Worm (Caenorhabditis elegans) whole organism, late embryonic: Measurements from ENCODE around the gene asna-1.

Source experiments
- C08G9.2 ChIP-seq: sonication (generic microtip); optimal IDR thresholded peaks from 2 replicates; lab custom pipeline; 2016; ENCODE audit warnings: mild to moderate bottlenecking, missing genetic modification characterization, moderate library complexity, missing compliant biosample characterization
- C38D4.7 ChIP-seq: fragments of 200-800 bp; sonication (Bioruptor generic); optimal IDR thresholded peaks from 2 replicates; lab custom pipeline; 2018; ENCODE audit warnings: mild to moderate bottlenecking, missing genetic modification characterization, moderate library complexity, missing compliant biosample characterization
- F13H6.1 ChIP-seq: sonication (generic microtip); optimal IDR thresholded peaks from 2 replicates; lab custom pipeline; 2016; ENCODE audit warnings: missing genetic modification characterization, missing compliant biosample characterization
- Y22D7AL.16 ChIP-seq: sonication (generic microtip); optimal IDR thresholded peaks from 2 replicates; lab custom pipeline; 2016; ENCODE audit warnings: missing genetic modification characterization, missing compliant biosample characterization
- ama-1 ChIP-seq: fragments of 150-350 bp; optimal IDR thresholded peaks from 2 replicates; lab custom pipeline; 2014
- ceh-18 ChIP-seq: sonication (generic microtip); optimal IDR thresholded peaks from 2 replicates; lab custom pipeline; 2016; ENCODE audit warnings: missing genetic modification characterization, missing compliant biosample characterization
- ceh-19 ChIP-seq: fragments of 200-800 bp; sonication (Bioruptor generic); optimal IDR thresholded peaks from 2 replicates; lab custom pipeline; 2018; ENCODE audit warnings: mild to moderate bottlenecking, missing genetic modification characterization, missing compliant biosample characterization
- ceh-22 ChIP-seq: sonication (generic microtip); optimal IDR thresholded peaks from 2 replicates; lab custom pipeline; 2017; ENCODE audit warnings: missing biosample characterization, missing genetic modification characterization
- ceh-34 ChIP-seq: sonication (generic microtip); optimal IDR thresholded peaks from 2 replicates; lab custom pipeline; 2016; ENCODE audit warnings: mild to moderate bottlenecking, missing genetic modification characterization, missing compliant biosample characterization
- ceh-45 ChIP-seq: fragments of 200-800 bp; sonication (Bioruptor generic); IDR thresholded peaks from 2 replicates; pipeline ENCODE4 v1.3.6; 2022; ENCODE audit warnings: missing genetic modification reagents, missing genetic modification characterization, missing compliant biosample characterization
- ceh-6 ChIP-seq: fragments of 200-800 bp; sonication (Bioruptor generic); optimal IDR thresholded peaks from 2 replicates; lab custom pipeline; 2018; ENCODE audit warnings: mild to moderate bottlenecking, missing genetic modification characterization, missing compliant biosample characterization
- ceh-9 ChIP-seq: sonication (generic microtip); optimal IDR thresholded peaks from 2 replicates; lab custom pipeline; 2016; ENCODE audit warnings: mild to moderate bottlenecking, missing genetic modification characterization, inconsistent platforms, missing compliant biosample characterization
- che-1 ChIP-seq: sonication (generic microtip); optimal IDR thresholded peaks from 2 replicates; lab custom pipeline; 2016; ENCODE audit warnings: mild to moderate bottlenecking, missing genetic modification characterization, missing compliant biosample characterization
- dmd-4 ChIP-seq: sonication (generic microtip); optimal IDR thresholded peaks from 2 replicates; lab custom pipeline; 2016; ENCODE audit warnings: borderline replicate concordance, missing genetic modification characterization, missing compliant biosample characterization
- dve-1 ChIP-seq: sonication (generic microtip); optimal IDR thresholded peaks from 2 replicates; lab custom pipeline; 2017; ENCODE audit warnings: antibody characterized with exemption, mild to moderate bottlenecking, missing genetic modification characterization, missing compliant biosample characterization
- elt-2 ChIP-seq: sonication (generic microtip); optimal IDR thresholded peaks from 2 replicates; lab custom pipeline; 2016; ENCODE audit warnings: missing genetic modification reagents, missing genetic modification characterization, missing compliant biosample characterization
- eyg-1 ChIP-seq: sonication (generic microtip); optimal IDR thresholded peaks from 2 replicates; lab custom pipeline; 2016; ENCODE audit warnings: missing genotype, missing genetic modification characterization, missing compliant biosample characterization
- fax-1 ChIP-seq: sonication (generic microtip); optimal IDR thresholded peaks from 2 replicates; lab custom pipeline; 2016; ENCODE audit warnings: missing genotype, missing genetic modification characterization, missing compliant biosample characterization
- gmeb-2 ChIP-seq: sonication (generic microtip); optimal IDR thresholded peaks from 2 replicates; lab custom pipeline; 2016; ENCODE audit warnings: missing genetic modification characterization, inconsistent platforms, missing compliant biosample characterization
- hlh-13 ChIP-seq: fragments of 200-800 bp; sonication (Bioruptor generic); optimal IDR thresholded peaks from 2 replicates; lab custom pipeline; 2018; ENCODE audit warnings: mild to moderate bottlenecking, missing genetic modification characterization, missing compliant biosample characterization
- hlh-15 ChIP-seq: sonication (generic microtip); optimal IDR thresholded peaks from 2 replicates; lab custom pipeline; 2016; ENCODE audit warnings: missing genetic modification characterization, missing compliant biosample characterization
- hlh-30 ChIP-seq: sonication (generic microtip); optimal IDR thresholded peaks from 2 replicates; lab custom pipeline; 2017; ENCODE audit warnings: antibody characterized with exemption, missing genetic modification characterization, missing compliant biosample characterization; ENCODE audit not compliant: insufficient read depth
- lim-6 ChIP-seq: sonication (generic microtip); optimal IDR thresholded peaks from 2 replicates; lab custom pipeline; 2016; ENCODE audit warnings: missing genetic modification characterization, missing compliant biosample characterization
- lin-11 ChIP-seq: fragments of 200-800 bp; sonication (Bioruptor generic); optimal IDR thresholded peaks from 2 replicates; lab custom pipeline; 2018; ENCODE audit warnings: mild to moderate bottlenecking, missing genetic modification characterization, missing compliant biosample characterization
- mec-3 ChIP-seq: sonication (generic microtip); optimal IDR thresholded peaks from 2 replicates; lab custom pipeline; 2016; ENCODE audit warnings: borderline replicate concordance, missing genetic modification characterization, missing compliant biosample characterization
- nfya-1 ChIP-seq: sonication (generic microtip); optimal IDR thresholded peaks from 2 replicates; lab custom pipeline; 2017; ENCODE audit warnings: missing genetic modification characterization, mild to moderate bottlenecking, missing compliant biosample characterization, antibody characterized with exemption, moderate library complexity
- nhr-232 ChIP-seq: sonication (generic microtip); optimal IDR thresholded peaks from 2 replicates; lab custom pipeline; 2016; ENCODE audit warnings: missing genetic modification characterization, missing compliant biosample characterization
- npax-4 ChIP-seq: sonication (generic microtip); optimal IDR thresholded peaks from 2 replicates; lab custom pipeline; 2016; ENCODE audit warnings: missing genetic modification characterization, missing compliant biosample characterization
- pat-9 ChIP-seq: fragments of 200-800 bp; sonication (Bioruptor generic); optimal IDR thresholded peaks from 2 replicates; lab custom pipeline; 2018; ENCODE audit warnings: mild to moderate bottlenecking, missing genetic modification characterization, moderate library complexity, missing compliant biosample characterization
- pha-2 ChIP-seq: sonication (generic microtip); optimal IDR thresholded peaks from 2 replicates; lab custom pipeline; 2017; ENCODE audit warnings: mild to moderate bottlenecking, missing genetic modification characterization, missing compliant biosample characterization
- pros-1 ChIP-seq: fragments of 150-350 bp; optimal IDR thresholded peaks from 2 replicates; lab custom pipeline; 2014; ENCODE audit warnings: missing biosample characterization, missing genetic modification reagents, missing genetic modification characterization
- ref-2 ChIP-seq: sonication (generic microtip); optimal IDR thresholded peaks from 2 replicates; lab custom pipeline; 2016; ENCODE audit warnings: missing genetic modification characterization, missing compliant biosample characterization
- rnt-1 ChIP-seq: sonication (generic microtip); optimal IDR thresholded peaks from 2 replicates; lab custom pipeline; 2016; ENCODE audit warnings: missing genetic modification characterization, missing compliant biosample characterization
- sox-4 ChIP-seq: sonication (generic microtip); optimal IDR thresholded peaks from 2 replicates; lab custom pipeline; 2017; ENCODE audit warnings: mild to moderate bottlenecking, missing genetic modification characterization, inconsistent platforms, missing compliant biosample characterization
- tbx-2 ChIP-seq: sonication (generic microtip); optimal IDR thresholded peaks from 2 replicates; lab custom pipeline; 2016; ENCODE audit warnings: missing genetic modification characterization, missing compliant biosample characterization
- unc-86 ChIP-seq: sonication (generic microtip); optimal IDR thresholded peaks from 2 replicates; lab custom pipeline; 2016; ENCODE audit warnings: missing genetic modification characterization, missing compliant biosample characterization
- ztf-16 ChIP-seq: sonication (generic microtip); optimal IDR thresholded peaks from 2 replicates; lab custom pipeline; 2017; ENCODE audit warnings: missing genetic modification characterization, missing compliant biosample characterization

asna-1 gene

DNA sequence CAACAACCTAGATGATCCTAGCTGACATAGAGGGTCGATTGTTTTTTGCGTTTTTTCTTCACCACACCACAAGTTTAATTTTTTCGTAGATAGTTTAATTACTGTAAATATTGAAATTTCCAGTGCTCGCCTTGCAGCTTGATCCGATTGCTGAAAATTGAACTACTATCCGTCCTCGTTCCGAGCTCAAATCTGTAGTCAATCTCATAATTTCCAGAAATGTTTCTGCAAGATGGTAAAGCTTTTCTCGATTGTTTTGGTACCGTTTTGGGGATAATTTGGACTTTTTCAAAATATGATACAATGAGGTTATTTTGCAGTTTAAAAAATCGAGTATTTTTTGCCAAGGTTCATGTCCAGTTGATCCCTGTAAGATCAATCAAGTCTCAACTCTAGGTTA lies 28.8 kb upstream of the asna-1 start:
- TF ChIP-seq C08G9.2 (no peak), C38D4.7 (GFP tag; lab: Kevin White, UChicago) (no peak), ceh-19 (GFP tag; lab: Kevin White, UChicago) (no peak), ceh-18 (tag; lab: Kevin White, UChicago) (no peak), hlh-15 (tag; lab: Kevin White, UChicago) (no peak), pros-1 (tag; lab: Kevin White, UChicago) (no peak), ceh-22 (tag; lab: Kevin White, UChicago) (no peak), ref-2 (tag; lab: Kevin White, UChicago) (no peak), unc-86 (tag; lab: Kevin White, UChicago) (no peak), sox-4 (tag; lab: Kevin White, UChicago) (no peak), rnt-1 (no peak), npax-4 (tag; lab: Kevin White, UChicago) (no peak), Y22D7AL.16 (tag; lab: Kevin White, UChicago) (no peak), ztf-16 (tag; lab: Kevin White, UChicago) (no peak), eyg-1 (tag; lab: Kevin White, UChicago) (no peak), nhr-232 (tag; lab: Kevin White, UChicago) (no peak), pat-9 (tag; lab: Kevin White, UChicago) (no peak), mec-3 (tag; lab: Kevin White, UChicago) (no peak), nfya-1 (tag; lab: Kevin White, UChicago) (no peak)

DNA sequence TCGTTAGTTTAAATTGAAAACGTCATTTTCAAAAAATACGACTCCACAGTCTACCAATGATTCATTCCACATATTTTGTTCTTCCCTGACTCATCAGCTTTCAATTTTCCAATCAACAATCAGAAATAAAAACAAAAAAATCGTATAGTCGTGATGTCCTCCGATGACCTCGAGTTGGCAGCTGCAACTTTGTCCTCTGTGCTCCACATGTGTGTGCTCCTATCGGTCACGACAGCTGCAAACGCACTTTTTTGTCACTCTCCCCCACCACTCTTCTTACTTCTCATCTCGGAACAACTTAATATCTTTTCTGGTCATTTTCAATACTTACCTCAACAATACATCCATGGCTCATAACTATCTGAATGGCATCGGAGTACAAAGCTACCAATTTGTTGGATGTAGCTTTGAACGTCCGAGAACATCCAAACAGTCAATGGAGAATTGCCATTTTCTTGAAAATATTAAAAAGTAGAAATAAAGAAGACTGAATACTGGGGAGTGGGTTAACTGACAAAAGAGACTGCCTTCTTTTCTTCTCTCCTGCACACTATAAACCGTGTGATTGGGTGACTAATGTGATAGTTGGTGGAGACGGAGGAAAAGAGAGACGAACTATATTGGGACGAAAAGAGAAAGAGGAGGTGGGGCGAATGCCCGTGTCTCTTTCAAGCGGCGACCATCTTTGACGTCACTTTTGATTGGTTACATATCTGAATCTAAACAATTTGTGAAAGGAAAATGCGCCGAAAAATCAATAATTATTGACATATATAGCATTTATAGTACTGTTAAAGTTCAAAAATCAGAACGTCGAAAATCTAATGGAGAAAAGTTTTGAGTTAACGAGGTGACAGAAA lies 27.7 kb upstream of the asna-1 start:
- TF ChIP-seq ceh-18 (tag; lab: Kevin White, UChicago) (no peak), F13H6.1 (no peak), ceh-6 (no peak), mec-3 (tag; lab: Kevin White, UChicago) (no peak), ceh-22 (tag; lab: Kevin White, UChicago) (no peak), tbx-2 (tag; lab: Kevin White, UChicago) (no peak)

DNA sequence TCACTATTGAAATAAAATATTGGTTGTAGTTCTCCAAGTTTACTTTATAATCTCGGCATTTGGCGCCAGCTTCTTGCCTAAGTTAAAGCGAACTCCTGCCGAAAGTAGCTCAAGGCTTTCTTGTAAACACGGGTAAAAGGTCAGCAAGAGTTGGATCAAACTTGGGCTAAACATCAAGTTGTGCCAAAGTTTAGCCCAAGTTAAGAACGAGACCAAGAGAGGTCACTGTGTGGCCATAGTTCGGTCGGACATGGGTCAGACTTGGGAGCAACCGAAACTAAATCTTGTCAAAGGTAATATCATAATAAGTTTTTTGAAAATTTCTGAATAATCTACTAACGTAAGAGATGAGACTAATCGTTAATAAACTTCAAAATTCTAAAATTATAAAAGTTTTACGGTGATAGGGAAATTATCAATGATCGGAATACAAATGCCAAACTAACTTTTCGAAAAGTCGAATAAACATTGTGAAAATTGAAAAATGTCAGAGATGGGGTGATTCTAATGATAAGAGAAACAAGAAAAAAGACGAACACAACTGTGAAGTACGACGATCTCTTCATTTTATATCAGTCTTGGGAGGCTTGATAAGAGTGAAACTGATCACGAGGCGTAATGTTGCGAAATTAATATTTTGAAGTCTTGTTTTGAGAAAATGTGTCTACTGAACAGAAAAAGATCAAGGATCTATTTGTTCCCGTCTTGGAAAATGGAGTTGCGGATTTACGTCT lies 26.8 kb upstream of the asna-1 start:
- no peak for TF ChIP-seq ceh-9 (tag; lab: Kevin White, UChicago)
- TF ChIP-seq elt-2 (tag; lab: Kevin White, UChicago) = peak; percentile 17

DNA sequence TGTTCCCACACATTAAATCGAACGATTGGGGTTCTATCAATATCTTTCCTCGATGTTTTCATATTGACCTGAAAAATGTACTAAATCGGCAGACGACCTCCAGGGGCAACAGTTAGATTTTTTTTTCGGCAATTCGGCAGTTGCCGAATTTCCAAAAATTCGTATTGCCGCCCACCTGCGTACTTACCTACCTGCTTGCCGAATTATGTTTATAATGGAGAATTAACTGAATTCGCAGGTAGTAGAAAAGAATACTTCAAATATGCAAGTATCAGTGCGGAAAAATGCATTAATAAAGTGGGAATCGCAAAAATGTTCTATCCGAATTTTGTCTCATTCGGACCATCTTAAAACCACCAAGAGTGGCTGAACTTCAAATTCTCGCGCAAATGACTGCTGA lies 25.2 kb upstream of the asna-1 start:
- TF ChIP-seq pha-2 (tag; lab: Kevin White, UChicago) (no peak), dve-1 (tag; lab: Kevin White, UChicago) (no peak), lim-6 (no peak), ceh-6 (no peak), hlh-13 (GFP tag; lab: Kevin White, UChicago) (no peak), fax-1 (tag; lab: Kevin White, UChicago) (no peak), dmd-4 (no peak), hlh-30 (tag; lab: Kevin White, UChicago) (no peak), ceh-45 (no peak), ama-1 (lab: Kevin White, UChicago) (no peak), gmeb-2 (no peak), ceh-34 (tag; lab: Kevin White, UChicago) (no peak), lin-11 (tag; lab: Kevin White, UChicago) (no peak), che-1 (tag; lab: Kevin White, UChicago) (no peak), unc-86 (tag; lab: Kevin White, UChicago) (no peak)
